Fruit fly (Drosophila melanogaster): ENCODE measurements around the gene Tbh.

The Tbh gene

dm6 chrX:7969188-7969829, 26.2 kb upstream of the Tbh start:
- no peak for TF ChIP-seq psq (optimal IDR thresholded peaks at IDR 0.05)
- TF ChIP-seq Myc (optimal IDR thresholded peaks at IDR 0.05), result no peak
- TF ChIP-seq Sin3A (optimal IDR thresholded peaks at IDR 0.05), result no peak
- TF ChIP-seq h (optimal IDR thresholded peaks at IDR 0.05), result no peak
- no peak for TF ChIP-seq insv (optimal IDR thresholded peaks at IDR 0.05)
- TF ChIP-seq ttk (optimal IDR thresholded peaks at IDR 0.05), result no peak

- TF ChIP-seq Sin3A (optimal IDR thresholded peaks at IDR 0.05) (no peak), psq (optimal IDR thresholded peaks at IDR 0.05) (no peak), ttk (optimal IDR thresholded peaks at IDR 0.05) (no peak), Myc (optimal IDR thresholded peaks at IDR 0.05) (no peak), insv (optimal IDR thresholded peaks at IDR 0.05) (no peak), h (optimal IDR thresholded peaks at IDR 0.05) (no peak)
Measured at dm6 chrX:7970396-7970795, 25.1 kb upstream of the Tbh start.

dm6 chrX:7972363-7972942, 23.0 kb upstream of the Tbh start:
- no peak for TF ChIP-seq Sin3A (optimal IDR thresholded peaks at IDR 0.05)
- TF ChIP-seq ttk (optimal IDR thresholded peaks at IDR 0.05), result no peak
- no peak for TF ChIP-seq psq (optimal IDR thresholded peaks at IDR 0.05)
- no peak for TF ChIP-seq Myc (optimal IDR thresholded peaks at IDR 0.05)
- no peak for TF ChIP-seq insv (optimal IDR thresholded peaks at IDR 0.05)
- no peak for TF ChIP-seq h (optimal IDR thresholded peaks at IDR 0.05)

dm6 chrX:7973325-7973954, 22.1 kb upstream of the Tbh start:
- TF ChIP-seq h (optimal IDR thresholded peaks at IDR 0.05) (no peak), Myc (optimal IDR thresholded peaks at IDR 0.05) (no peak), ttk (optimal IDR thresholded peaks at IDR 0.05) (no peak), insv (optimal IDR thresholded peaks at IDR 0.05) (no peak), Sin3A (optimal IDR thresholded peaks at IDR 0.05) (no peak), psq (optimal IDR thresholded peaks at IDR 0.05) (no peak)

- TF ChIP-seq ttk (optimal IDR thresholded peaks at IDR 0.05) (no peak), psq (optimal IDR thresholded peaks at IDR 0.05) (no peak), h (optimal IDR thresholded peaks at IDR 0.05) (no peak), Myc (optimal IDR thresholded peaks at IDR 0.05) (no peak), insv (optimal IDR thresholded peaks at IDR 0.05) (no peak), Sin3A (optimal IDR thresholded peaks at IDR 0.05) (no peak)
Measured at dm6 chrX:7975516-7976257, 19.8 kb upstream of the Tbh start.

dm6 chrX:7976976-7977834, 18.3 kb upstream of the Tbh start:
- TF ChIP-seq h (optimal IDR thresholded peaks at IDR 0.05) (no peak), psq (optimal IDR thresholded peaks at IDR 0.05) (no peak), Sin3A (optimal IDR thresholded peaks at IDR 0.05) (no peak), insv (optimal IDR thresholded peaks at IDR 0.05) (no peak), Myc (optimal IDR thresholded peaks at IDR 0.05) (no peak), ttk (optimal IDR thresholded peaks at IDR 0.05) (no peak)

- no peak for TF ChIP-seq Sin3A (optimal IDR thresholded peaks at IDR 0.05)
- TF ChIP-seq ttk (optimal IDR thresholded peaks at IDR 0.05), result no peak
- no peak for TF ChIP-seq h (optimal IDR thresholded peaks at IDR 0.05)
- no peak for TF ChIP-seq insv (optimal IDR thresholded peaks at IDR 0.05)
- TF ChIP-seq Myc (optimal IDR thresholded peaks at IDR 0.05), result no peak
- no peak for TF ChIP-seq psq (optimal IDR thresholded peaks at IDR 0.05)
Measured at dm6 chrX:7978027-7978426, 17.5 kb upstream of the Tbh start.

dm6 chrX:7979202-7979601, 16.3 kb upstream of the Tbh start:
- TF ChIP-seq insv (optimal IDR thresholded peaks at IDR 0.05) (no peak), ttk (optimal IDR thresholded peaks at IDR 0.05) (no peak), Sin3A (optimal IDR thresholded peaks at IDR 0.05) (no peak), Myc (optimal IDR thresholded peaks at IDR 0.05) (no peak), psq (optimal IDR thresholded peaks at IDR 0.05) (no peak), h (optimal IDR thresholded peaks at IDR 0.05) (no peak)

dm6 chrX:7980786-7981185, 14.7 kb upstream of the Tbh start:
- TF ChIP-seq psq (optimal IDR thresholded peaks at IDR 0.05), result no peak
- no peak for TF ChIP-seq Myc (optimal IDR thresholded peaks at IDR 0.05)
- no peak for TF ChIP-seq Sin3A (optimal IDR thresholded peaks at IDR 0.05)
- TF ChIP-seq insv (optimal IDR thresholded peaks at IDR 0.05), result no peak
- no peak for TF ChIP-seq ttk (optimal IDR thresholded peaks at IDR 0.05)
- no peak for TF ChIP-seq h (optimal IDR thresholded peaks at IDR 0.05)

- no peak for TF ChIP-seq h (optimal IDR thresholded peaks at IDR 0.05)
- no peak for TF ChIP-seq insv (optimal IDR thresholded peaks at IDR 0.05)
- TF ChIP-seq psq (optimal IDR thresholded peaks at IDR 0.05), result no peak
- TF ChIP-seq ttk (optimal IDR thresholded peaks at IDR 0.05), result no peak
- no peak for TF ChIP-seq Sin3A (optimal IDR thresholded peaks at IDR 0.05)
- TF ChIP-seq Myc (optimal IDR thresholded peaks at IDR 0.05), result no peak
Measured at dm6 chrX:7986551-7986950, 8.9 kb upstream of the Tbh start.

- TF ChIP-seq ttk (optimal IDR thresholded peaks at IDR 0.05), result no peak
- TF ChIP-seq psq (optimal IDR thresholded peaks at IDR 0.05), result no peak
- no peak for TF ChIP-seq insv (optimal IDR thresholded peaks at IDR 0.05)
- no peak for TF ChIP-seq Sin3A (optimal IDR thresholded peaks at IDR 0.05)
- TF ChIP-seq Myc (optimal IDR thresholded peaks at IDR 0.05), result no peak
- no peak for TF ChIP-seq h (optimal IDR thresholded peaks at IDR 0.05)
Measured at dm6 chrX:8021245-8021644, 25.7 kb downstream of the Tbh start, which contains the start of gene CG15333. Gene CG15333 (minus strand): TSS chrX:8021345.

Data from Kc167 (cell line).